Worm (Caenorhabditis elegans) whole organism, late embryonic: ENCODE measurements around the gene eif-1.

Experiments used
- Y22D7AL.16 ChIP-seq: sonication (generic microtip); optimal IDR thresholded peaks from 2 replicates; lab custom pipeline; 2016; ENCODE audit warnings: missing genetic modification characterization, missing compliant biosample characterization
- ceh-48 ChIP-seq: sonication (generic microtip); optimal IDR thresholded peaks from 2 replicates; lab custom pipeline; 2016; ENCODE audit warnings: missing genetic modification characterization, inconsistent platforms, missing compliant biosample characterization
- fax-1 ChIP-seq: sonication (generic microtip); optimal IDR thresholded peaks from 2 replicates; lab custom pipeline; 2016; ENCODE audit warnings: missing genotype, missing genetic modification characterization, missing compliant biosample characterization
- fkh-10 ChIP-seq: fragments of 150-350 bp; optimal IDR thresholded peaks from 2 replicates; lab custom pipeline; 2014; ENCODE audit warnings: missing biosample characterization, missing genetic modification reagents, missing genetic modification characterization
- gmeb-2 ChIP-seq: sonication (generic microtip); optimal IDR thresholded peaks from 2 replicates; lab custom pipeline; 2016; ENCODE audit warnings: missing genetic modification characterization, inconsistent platforms, missing compliant biosample characterization
- hlh-6 ChIP-seq: sonication (generic microtip); optimal IDR thresholded peaks from 2 replicates; lab custom pipeline; 2016; ENCODE audit warnings: missing genotype, missing genetic modification characterization, missing compliant biosample characterization
- hlh-8 ChIP-seq: sonication (generic microtip); optimal IDR thresholded peaks from 2 replicates; lab custom pipeline; 2016; ENCODE audit warnings: missing genotype, missing genetic modification characterization, missing compliant biosample characterization
- madf-2 ChIP-seq: sonication (generic microtip); optimal IDR thresholded peaks from 2 replicates; lab custom pipeline; 2017; ENCODE audit warnings: missing genetic modification characterization, missing compliant biosample characterization
- pha-4 ChIP-seq: fragments of 150-350 bp; optimal IDR thresholded peaks from 2 replicates; lab custom pipeline; 2018; ENCODE audit warnings: missing biosample characterization, missing genetic modification reagents, missing genetic modification characterization
- pros-1 ChIP-seq: fragments of 150-350 bp; optimal IDR thresholded peaks from 2 replicates; lab custom pipeline; 2014; ENCODE audit warnings: missing biosample characterization, missing genetic modification reagents, missing genetic modification characterization
- unc-55 ChIP-seq: sonication (generic microtip); optimal IDR thresholded peaks from 2 replicates; lab custom pipeline; 2017; ENCODE audit warnings: missing biosample characterization, missing genetic modification reagents, missing genetic modification characterization
- zip-5 ChIP-seq: sonication (generic microtip); optimal IDR thresholded peaks from 2 replicates; lab custom pipeline; 2016; ENCODE audit warnings: missing genetic modification characterization, missing compliant biosample characterization

eif-1 gene

ce11 chrII:4941050-4941449, 52.3 kb downstream of the eif-1 start, which contains the start of gene cblc-1:
TSS of gene cblc-1 (minus strand) at chrII:4941150.
- no peak for TF ChIP-seq unc-55
- TF ChIP-seq hlh-6 (tag; lab: Kevin White, UChicago) = no peak
- TF ChIP-seq madf-2 = no peak
- TF ChIP-seq ceh-48 (tag; lab: Kevin White, UChicago) = no peak
- no peak for TF ChIP-seq fkh-10 (GFP tag; lab: Kevin White, UChicago)
- no peak for TF ChIP-seq pros-1 (tag; lab: Kevin White, UChicago)
- no peak for TF ChIP-seq pha-4 (tag; lab: Kevin White, UChicago)
- TF ChIP-seq gmeb-2 (tag; lab: Kevin White, UChicago) = no peak
- no peak for TF ChIP-seq Y22D7AL.16
- no peak for TF ChIP-seq fax-1 (tag; lab: Kevin White, UChicago)
- TF ChIP-seq hlh-8 (tag; lab: Kevin White, UChicago) = no peak
- no peak for TF ChIP-seq zip-5
